Worm (Caenorhabditis elegans): Measurements from ENCODE around the gene Y105C5A.1273.
"Not testable (repeated sequence)": the region's sequence is repeated elsewhere in the genome, so short reads cannot be mapped to it uniquely, and the experiment has no call there.

Gene Y105C5A.1273

DNA sequence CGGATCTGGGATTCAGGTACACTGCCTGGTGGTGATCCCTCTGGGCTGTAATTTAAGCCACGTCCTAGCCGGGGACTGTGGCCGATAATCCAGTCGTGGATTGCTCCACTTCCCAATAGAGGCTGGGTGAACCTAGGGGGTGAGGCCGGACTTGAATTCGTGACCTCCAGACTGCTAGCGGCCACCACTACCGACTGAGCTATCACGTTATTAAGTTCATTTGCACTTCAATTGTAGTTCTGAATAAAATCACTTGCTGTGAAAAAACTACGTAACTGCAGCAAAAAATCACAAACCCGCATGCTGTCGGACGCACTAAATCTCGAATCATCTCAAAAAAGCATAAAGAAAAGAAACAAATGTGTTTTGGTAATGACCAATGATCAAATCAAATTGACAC lies at the start of gene Y105C5A.1273:
Y105C5A.1273 (plus strand) TSS at position 301 of the 400 bp plus-strand sequence.
- TF ChIP-seq pes-1 (GFP tag; IDR thresholded peaks at IDR 0.05); aly-1 (tag; optimal IDR thresholded peaks at IDR 0.05); sea-1 (GFP tag; conservative IDR thresholded peaks at IDR 0.05): not testable (repeated sequence)

ce11 chrIV:15750014-15750776 lies 40.8 kb upstream of the Y105C5A.1273 start:
- TF ChIP-seq hmbx-1 (tag; optimal IDR thresholded peaks at IDR 0.05), result no peak
- no peak for TF ChIP-seq pes-1 (GFP tag; IDR thresholded peaks at IDR 0.05)
- no peak for TF ChIP-seq ceh-36 (tag; optimal IDR thresholded peaks at IDR 0.05)
- no peak for TF ChIP-seq flt-1 (GFP tag; IDR thresholded peaks at IDR 0.05)
- no peak for TF ChIP-seq ceh-13 (GFP tag; optimal IDR thresholded peaks at IDR 0.05)
- no peak for TF ChIP-seq sea-1 (GFP tag; conservative IDR thresholded peaks at IDR 0.05)
- TF ChIP-seq tbx-11 (GFP tag; IDR thresholded peaks at IDR 0.05), result no peak
- no peak for TF ChIP-seq F13C5.2 (tag; optimal IDR thresholded peaks at IDR 0.05)
- TF ChIP-seq tbx-37 (GFP tag; conservative IDR thresholded peaks at IDR 0.05), result no peak
- TF ChIP-seq ama-1 (optimal IDR thresholded peaks at IDR 0.05), result no peak
- no peak for TF ChIP-seq B0310.2 (tag; optimal IDR thresholded peaks at IDR 0.05)
- no peak for TF ChIP-seq aly-1 (tag; optimal IDR thresholded peaks at IDR 0.05)
- TF ChIP-seq ets-7 (tag; optimal IDR thresholded peaks at IDR 0.05), result no peak
- TF ChIP-seq tra-4 (tag; optimal IDR thresholded peaks at IDR 0.05), result no peak

DNA sequence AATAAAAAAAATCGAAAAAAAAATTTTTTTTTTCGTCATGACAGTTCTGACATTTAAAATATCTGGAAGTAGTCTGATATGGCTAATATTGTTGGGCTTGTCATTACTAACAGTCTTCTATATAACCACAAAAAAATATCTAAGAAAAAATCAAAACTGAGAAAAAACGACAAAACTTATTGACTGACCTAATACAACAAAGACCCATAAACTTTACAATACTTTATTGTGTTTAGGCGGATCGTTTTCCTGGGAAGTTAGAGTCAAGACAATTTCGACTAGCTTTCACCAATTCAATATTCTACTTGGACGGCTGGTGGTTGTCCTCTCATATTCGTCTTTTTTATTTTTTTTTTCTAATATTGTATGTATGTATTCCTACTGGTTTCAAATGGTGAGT lies 38.8 kb upstream of the Y105C5A.1273 start, which contains the start of gene Y105C5A.1285:
Y105C5A.1285 (plus strand) TSS at position 301 of the 400 bp plus-strand sequence.
- TF ChIP-seq F13C5.2 (tag; optimal IDR thresholded peaks at IDR 0.05); ceh-13 (GFP tag; optimal IDR thresholded peaks at IDR 0.05); B0310.2 (tag; optimal IDR thresholded peaks at IDR 0.05): not testable (repeated sequence)

DNA sequence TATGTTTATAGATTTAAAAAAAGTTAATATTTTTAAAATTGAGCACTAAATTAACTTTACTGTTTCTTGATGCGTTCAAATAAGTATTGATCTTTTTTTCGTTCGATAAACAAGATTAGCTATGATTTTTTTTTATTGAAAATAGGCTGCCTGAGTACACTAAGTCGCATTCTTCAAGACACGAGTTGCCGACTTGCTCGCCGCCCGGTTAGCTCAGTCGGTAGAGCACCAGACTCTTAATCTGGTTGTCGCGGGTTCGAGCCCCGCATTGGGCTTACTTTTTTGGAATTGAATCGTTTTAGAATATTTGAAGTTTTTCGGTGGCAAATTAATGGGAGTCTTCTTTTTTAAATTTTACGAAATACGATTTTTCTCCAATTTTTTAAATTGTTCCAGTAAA lies 2.3 kb downstream of the Y105C5A.1273 start:
- TF ChIP-seq tra-4 (tag; optimal IDR thresholded peaks at IDR 0.05) (no peak), pes-1 (GFP tag; IDR thresholded peaks at IDR 0.05) (peak; percentile 64), hnd-1 (tag; optimal IDR thresholded peaks at IDR 0.05) (no peak), B0310.2 (tag; optimal IDR thresholded peaks at IDR 0.05) (no peak)

ce11 chrIV:15794007-15794406 lies 3.1 kb downstream of the Y105C5A.1273 start:
- TF ChIP-seq flt-1 (GFP tag; IDR thresholded peaks at IDR 0.05) (no peak), ceh-36 (tag; optimal IDR thresholded peaks at IDR 0.05) (no peak), pes-1 (GFP tag; IDR thresholded peaks at IDR 0.05) (no peak), tra-4 (tag; optimal IDR thresholded peaks at IDR 0.05) (no peak), B0310.2 (tag; optimal IDR thresholded peaks at IDR 0.05) (no peak), aly-1 (tag; optimal IDR thresholded peaks at IDR 0.05) (no peak)

DNA sequence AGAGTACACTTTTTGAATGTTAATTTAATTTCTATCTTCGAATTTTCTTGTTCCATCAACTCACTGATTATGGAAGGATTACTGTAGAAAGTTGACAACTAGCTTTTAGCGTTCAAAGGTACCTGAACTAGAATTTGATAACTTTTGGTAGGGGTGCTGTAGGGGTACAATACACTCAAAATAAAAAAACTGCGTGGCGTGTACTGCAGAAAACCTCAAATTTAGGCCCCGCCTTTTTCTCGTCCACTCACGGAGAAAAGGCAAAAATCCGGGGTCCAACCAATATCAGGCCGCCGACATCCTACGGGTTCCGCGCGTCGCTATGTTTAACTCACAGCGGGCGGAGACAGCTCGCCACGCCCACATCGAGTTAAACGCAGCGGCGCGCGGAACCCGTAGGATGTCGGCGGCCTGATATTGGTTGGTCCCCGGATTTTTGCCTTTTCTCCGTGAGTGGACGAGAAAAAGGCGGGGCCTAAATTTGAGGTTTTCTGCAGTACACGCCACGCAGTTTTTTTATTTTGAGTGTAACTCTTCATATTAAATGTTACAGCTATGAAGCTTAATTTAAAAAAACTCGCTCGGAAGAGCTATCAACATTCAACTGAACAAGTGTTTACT lies 14.2 kb downstream of the Y105C5A.1273 start:
- 0 out of 2 replicates have a peak, but pooled peaks have one; percentile 28 for TF ChIP-seq pes-1 (GFP tag; IDR thresholded peaks at IDR 0.05)

- no peak for TF ChIP-seq tbx-11 (GFP tag; IDR thresholded peaks at IDR 0.05)
- no peak for TF ChIP-seq B0310.2 (tag; optimal IDR thresholded peaks at IDR 0.05)
- TF ChIP-seq tbx-37 (GFP tag; conservative IDR thresholded peaks at IDR 0.05), result no peak
- no peak for TF ChIP-seq ceh-13 (GFP tag; optimal IDR thresholded peaks at IDR 0.05)
- no peak for TF ChIP-seq hmbx-1 (tag; optimal IDR thresholded peaks at IDR 0.05)
- no peak for TF ChIP-seq hmg-4 (GFP tag; optimal IDR thresholded peaks at IDR 0.05)
- TF ChIP-seq pes-1 (GFP tag; IDR thresholded peaks at IDR 0.05), result no peak
- no peak for TF ChIP-seq tra-4 (tag; optimal IDR thresholded peaks at IDR 0.05)
- no peak for TF ChIP-seq ama-1 (optimal IDR thresholded peaks at IDR 0.05)
- TF ChIP-seq hnd-1 (tag; optimal IDR thresholded peaks at IDR 0.05), result no peak
- no peak for TF ChIP-seq flt-1 (GFP tag; IDR thresholded peaks at IDR 0.05)
- TF ChIP-seq aly-1 (tag; optimal IDR thresholded peaks at IDR 0.05), result no peak
Measured at ce11 chrIV:15814044-15814443, 23.1 kb downstream of the Y105C5A.1273 start.

DNA sequence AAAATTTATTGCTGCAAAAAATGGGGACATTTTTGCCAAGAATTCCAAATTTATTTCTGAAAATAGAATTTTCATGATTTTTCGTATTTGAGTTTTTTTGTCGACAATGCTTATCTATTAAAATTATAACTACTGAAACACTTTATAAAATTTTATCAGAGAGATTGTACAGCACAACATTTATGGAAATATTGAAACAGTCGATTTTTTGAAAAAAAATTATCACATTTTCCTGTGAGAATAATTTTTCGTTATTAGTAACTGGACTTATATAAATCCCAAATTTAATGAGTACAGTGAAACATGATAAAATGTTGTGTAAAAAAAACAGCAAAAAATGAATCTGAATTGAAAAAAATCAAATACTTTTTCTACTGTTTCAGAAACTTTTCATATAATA lies 26.5 kb downstream of the Y105C5A.1273 start:
- TF ChIP-seq sea-1 (GFP tag; conservative IDR thresholded peaks at IDR 0.05) (no peak), hnd-1 (tag; optimal IDR thresholded peaks at IDR 0.05) (no peak), tbx-11 (GFP tag; IDR thresholded peaks at IDR 0.05) (no peak), tbx-37 (GFP tag; conservative IDR thresholded peaks at IDR 0.05) (no peak), ceh-36 (tag; optimal IDR thresholded peaks at IDR 0.05) (no peak), F13C5.2 (tag; optimal IDR thresholded peaks at IDR 0.05) (no peak), hmbx-1 (tag; optimal IDR thresholded peaks at IDR 0.05) (no peak), ets-7 (tag; optimal IDR thresholded peaks at IDR 0.05) (no peak), ceh-13 (GFP tag; optimal IDR thresholded peaks at IDR 0.05) (no peak), B0310.2 (tag; optimal IDR thresholded peaks at IDR 0.05) (no peak), ama-1 (optimal IDR thresholded peaks at IDR 0.05) (no peak), aly-1 (tag; optimal IDR thresholded peaks at IDR 0.05) (no peak), scrt-1 (GFP tag; IDR thresholded peaks at IDR 0.05) (no peak), hmg-4 (GFP tag; optimal IDR thresholded peaks at IDR 0.05) (no peak), tra-4 (tag; optimal IDR thresholded peaks at IDR 0.05) (no peak), flt-1 (GFP tag; IDR thresholded peaks at IDR 0.05) (no peak), pes-1 (GFP tag; IDR thresholded peaks at IDR 0.05) (no peak)

Measured in whole organism, early embryonic.